Worm (Caenorhabditis elegans): ENCODE results near the gene C14C10.5.

DNA sequence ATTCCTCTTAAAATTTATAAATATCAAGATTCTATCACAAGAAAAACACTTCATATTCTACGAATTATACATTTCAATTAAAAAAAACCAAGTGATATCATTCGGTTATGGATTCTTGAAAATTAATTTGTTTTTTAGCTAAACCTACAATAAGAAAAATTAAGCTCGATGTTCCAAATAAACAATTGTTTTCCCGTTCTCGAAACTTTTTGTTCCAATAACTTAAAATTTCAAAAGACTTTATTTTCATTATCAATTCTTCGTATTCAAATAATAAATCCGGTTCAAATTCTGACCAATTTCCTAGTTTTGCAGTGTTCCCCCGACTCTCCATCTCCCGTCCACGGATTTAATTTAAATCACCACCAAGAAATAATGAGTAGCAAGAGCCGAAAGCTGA, 20.7 kb upstream of the C14C10.5 start, which contains the start of gene E02A10.3:
- TF ChIP-seq dao-5 (tag; optimal IDR thresholded peaks at IDR 0.05) (no peak), him-1 (tag; optimal IDR thresholded peaks at IDR 0.05) (no peak), W03F9.2 (tag; optimal IDR thresholded peaks at IDR 0.05) (no peak)

Measured in whole organism, L4/young adult.